Fruit fly (Drosophila melanogaster): ENCODE measurements around the gene Vps53.

DNA sequence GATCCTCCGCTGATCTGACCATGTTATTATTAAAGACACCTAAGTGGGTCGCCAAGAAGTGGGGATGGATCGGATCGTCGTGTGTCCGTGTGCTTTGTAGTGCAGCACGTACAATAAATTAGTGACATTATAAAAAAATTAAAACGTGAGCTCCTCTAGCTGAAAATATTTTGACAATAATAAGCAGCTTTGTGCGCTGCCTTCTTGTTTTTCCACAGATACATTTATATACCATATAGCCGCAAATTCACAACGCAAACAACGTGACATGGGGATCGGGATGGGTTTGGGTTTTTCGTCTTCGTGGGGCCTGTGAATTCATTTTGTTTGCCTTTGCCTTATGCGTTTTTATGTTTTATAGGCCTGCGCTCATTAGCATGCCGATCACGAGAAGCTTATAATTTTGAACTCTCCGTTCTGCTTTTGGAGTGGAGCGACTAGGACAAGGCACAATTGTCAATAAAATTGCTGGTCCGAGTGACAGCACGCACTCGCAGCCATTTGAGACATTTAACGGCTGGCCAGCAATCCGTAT is 20.0 kb downstream of the Vps53 start:
- no peak for TF ChIP-seq CG8478 (optimal IDR thresholded peaks at IDR 0.05)
- no peak for TF ChIP-seq CTCF (optimal IDR thresholded peaks at IDR 0.05)
